Fruit fly (Drosophila melanogaster) whole organism, prepupa: ENCODE data around the gene EMC3.

Experiments
- Blimp-1 ChIP-seq: fragments of 200-800 bp; sonication (Bioruptor generic); optimal IDR thresholded peaks from 3 replicates; lab custom pipeline; 2017; ENCODE audit warnings: missing biosample characterization, missing genetic modification characterization, mild to moderate bottlenecking, moderate library complexity, missing genetic modification reagents
- CG10669 ChIP-seq: fragments of 200-800 bp; sonication (Bioruptor generic); optimal IDR thresholded peaks from 3 replicates; lab custom pipeline; 2018; ENCODE audit warnings: missing biosample characterization, mild to moderate bottlenecking, missing genetic modification characterization, moderate library complexity
- CG11294 ChIP-seq: fragments of 200-800 bp; sonication (Bioruptor generic); IDR thresholded peaks from 2 replicates; pipeline ENCODE4 v1.3.6; 2022; ENCODE audit warnings: missing biosample characterization, missing genetic modification characterization
- CG11762 ChIP-seq: fragments of 200-800 bp; sonication (Bioruptor generic); optimal IDR thresholded peaks from 3 replicates; lab custom pipeline; 2016; ENCODE audit warnings: missing biosample characterization, missing genetic modification characterization; ENCODE audit not compliant: insufficient read depth
- CG11902 ChIP-seq: fragments of 200-800 bp; sonication (Bioruptor generic); optimal IDR thresholded peaks from 3 replicates; lab custom pipeline; 2016; ENCODE audit warnings: missing biosample characterization, missing genetic modification characterization
- CG15336 ChIP-seq: fragments of 200-800 bp; sonication (Bioruptor generic); IDR thresholded peaks from 2 replicates; pipeline ENCODE4 v1.3.6; 2022; ENCODE audit warnings: missing biosample characterization, missing genetic modification characterization
- CG16779 ChIP-seq: fragments of 200-800 bp; sonication (Bioruptor generic); optimal IDR thresholded peaks from 3 replicates; lab custom pipeline; 2017; ENCODE audit warnings: missing biosample characterization, mild to moderate bottlenecking, missing genetic modification characterization
- CG3032 ChIP-seq: fragments of 200-800 bp; optimal IDR thresholded peaks from 2 replicates; lab custom pipeline; 2019; ENCODE audit warnings: missing biosample characterization, mild to moderate bottlenecking, missing genetic modification characterization, moderate library complexity
- CG31627 ChIP-seq: fragments of 200-800 bp; sonication (Bioruptor generic); optimal IDR thresholded peaks from 3 replicates; lab custom pipeline; 2016; ENCODE audit warnings: missing biosample characterization, missing genetic modification characterization
- CG3919 ChIP-seq: fragments of 200-800 bp; sonication (Bioruptor generic); optimal IDR thresholded peaks from 3 replicates; lab custom pipeline; 2016; ENCODE audit warnings: missing biosample characterization, missing genetic modification characterization
- CG6163 ChIP-seq: fragments of 200-800 bp; sonication (Bioruptor generic); IDR thresholded peaks from 3 replicates; pipeline ENCODE4 v1.3.6; 2022; ENCODE audit warnings: missing biosample characterization, missing genetic modification characterization
- CG6276 ChIP-seq: fragments of 200-800 bp; sonication (Bioruptor generic); optimal IDR thresholded peaks from 2 replicates; lab custom pipeline; 2017; ENCODE audit warnings: missing biosample characterization, mild to moderate bottlenecking, missing genetic modification characterization
- CG6792 ChIP-seq: fragments of 200-800 bp; sonication (Bioruptor generic); optimal IDR thresholded peaks from 3 replicates; lab custom pipeline; 2016; ENCODE audit warnings: missing biosample characterization, missing genetic modification characterization
- CG6808 ChIP-seq: fragments of 200-800 bp; sonication (Bioruptor generic); optimal IDR thresholded peaks from 3 replicates; lab custom pipeline; 2017; ENCODE audit warnings: missing biosample characterization, missing genetic modification characterization, mild to moderate bottlenecking, moderate library complexity, missing genetic modification reagents
- CG7368 ChIP-seq: fragments of 200-800 bp; sonication (Bioruptor generic); optimal IDR thresholded peaks from 3 replicates; lab custom pipeline; 2016; ENCODE audit warnings: missing biosample characterization, missing genetic modification characterization
- CG8119 ChIP-seq: fragments of 200-800 bp; sonication (Bioruptor generic); IDR thresholded peaks from 3 replicates; pipeline ENCODE4 v1.3.6; 2022; ENCODE audit warnings: missing biosample characterization, missing genetic modification characterization
- CG8319 ChIP-seq: fragments of 200-800 bp; sonication (Bioruptor generic); optimal IDR thresholded peaks from 3 replicates; lab custom pipeline; 2016; ENCODE audit warnings: missing biosample characterization, missing genetic modification characterization
- CG8632 ChIP-seq: fragments of 200-800 bp; sonication (Bioruptor generic); optimal IDR thresholded peaks from 3 replicates; lab custom pipeline; 2016; ENCODE audit warnings: missing biosample characterization, missing genetic modification characterization
- CG9139 ChIP-seq: fragments of 200-800 bp; sonication (Bioruptor generic); optimal IDR thresholded peaks from 3 replicates; lab custom pipeline; 2017; ENCODE audit warnings: missing biosample characterization, mild to moderate bottlenecking, missing genetic modification characterization
- Eip75B ChIP-seq: fragments of 200-800 bp; sonication (Bioruptor generic); optimal IDR thresholded peaks from 3 replicates; lab custom pipeline; 2016; ENCODE audit warnings: missing biosample characterization, missing genetic modification characterization
- Eip78C ChIP-seq: fragments of 200-800 bp; sonication (Bioruptor generic); peaks from one replicate; lab custom pipeline; 2016; ENCODE audit warnings: missing biosample characterization, missing genetic modification characterization
- Eip93F ChIP-seq: fragments of 200-800 bp; sonication (Bioruptor generic); optimal IDR thresholded peaks from 2 replicates; lab custom pipeline; 2016; ENCODE audit warnings: missing biosample characterization, mild to moderate bottlenecking, missing genetic modification characterization
- Ets21C ChIP-seq: fragments of 200-800 bp; sonication (Bioruptor generic); optimal IDR thresholded peaks from 3 replicates; lab custom pipeline; 2016; ENCODE audit warnings: missing biosample characterization, missing genetic modification characterization
- Ets96B ChIP-seq: fragments of 200-800 bp; optimal IDR thresholded peaks from 2 replicates; lab custom pipeline; 2019; ENCODE audit warnings: missing biosample characterization, mild to moderate bottlenecking, missing genetic modification characterization, moderate library complexity
- Gug ChIP-seq: fragments of 200-800 bp; sonication (Bioruptor generic); IDR thresholded peaks from 2 replicates; pipeline ENCODE4 v1.3.6; 2022; ENCODE audit warnings: missing biosample characterization, missing genetic modification characterization
- Hr38 ChIP-seq: sonication (Bioruptor generic); optimal IDR thresholded peaks from 2 replicates; lab custom pipeline; 2016; ENCODE audit warnings: missing biosample characterization, missing genetic modification characterization
- Hr4 ChIP-seq: fragments of 200-800 bp; sonication (Bioruptor generic); optimal IDR thresholded peaks from 3 replicates; lab custom pipeline; 2016; ENCODE audit warnings: missing biosample characterization, missing genetic modification characterization
- Met ChIP-seq: fragments of 200-800 bp; sonication (Bioruptor generic); optimal IDR thresholded peaks from 3 replicates; lab custom pipeline; 2016; ENCODE audit warnings: missing biosample characterization, missing genetic modification characterization
- OdsH ChIP-seq: fragments of 200-800 bp; sonication (Bioruptor generic); optimal IDR thresholded peaks from 3 replicates; lab custom pipeline; 2016; ENCODE audit warnings: missing biosample characterization, missing genetic modification characterization
- Smox ChIP-seq: fragments of 200-800 bp; sonication (Bioruptor generic); optimal IDR thresholded peaks from 3 replicates; lab custom pipeline; 2016; ENCODE audit warnings: missing biosample characterization, missing genetic modification characterization
- Sox102F ChIP-seq: fragments of 200-800 bp; sonication (Bioruptor generic); optimal IDR thresholded peaks from 2 replicates; lab custom pipeline; 2016; ENCODE audit warnings: missing biosample characterization, mild to moderate bottlenecking, missing genetic modification characterization
- Sox14 ChIP-seq: fragments of 200-800 bp; sonication (Bioruptor generic); optimal IDR thresholded peaks from 3 replicates; lab custom pipeline; 2016; ENCODE audit warnings: missing biosample characterization, missing genetic modification characterization
- achi ChIP-seq: fragments of 200-800 bp; sonication (Bioruptor generic); optimal IDR thresholded peaks from 3 replicates; lab custom pipeline; 2016; ENCODE audit warnings: missing biosample characterization, missing genetic modification characterization
- acj6 ChIP-seq: fragments of 200-800 bp; sonication (Bioruptor generic); optimal IDR thresholded peaks from 3 replicates; lab custom pipeline; 2016; ENCODE audit warnings: missing biosample characterization, missing genetic modification characterization
- cyc ChIP-seq: fragments of 200-800 bp; sonication (Bioruptor generic); optimal IDR thresholded peaks from 3 replicates; lab custom pipeline; 2016; ENCODE audit warnings: missing biosample characterization, missing genetic modification characterization
- dac ChIP-seq: fragments of 200-800 bp; sonication (Bioruptor generic); optimal IDR thresholded peaks from 2 replicates; lab custom pipeline; 2017; ENCODE audit warnings: missing biosample characterization, mild to moderate bottlenecking, missing genetic modification characterization
- dsx ChIP-seq: fragments of 200-800 bp; optimal IDR thresholded peaks from 3 replicates; lab custom pipeline; 2019; ENCODE audit warnings: missing biosample characterization, mild to moderate bottlenecking, missing genetic modification characterization, moderate library complexity; ENCODE audit not compliant: poor library complexity, severe bottlenecking
- esn ChIP-seq: fragments of 200-800 bp; sonication (Bioruptor generic); optimal IDR thresholded peaks from 2 replicates; lab custom pipeline; 2016; ENCODE audit warnings: missing biosample characterization, mild to moderate bottlenecking, missing genetic modification characterization, moderate library complexity
- fd85E ChIP-seq: fragments of 200-800 bp; sonication (Bioruptor generic); optimal IDR thresholded peaks from 3 replicates; lab custom pipeline; 2016; ENCODE audit warnings: missing biosample characterization, missing genetic modification characterization
- fkh ChIP-seq: fragments of 200-800 bp; sonication (Bioruptor generic); optimal IDR thresholded peaks from 3 replicates; lab custom pipeline; 2017; ENCODE audit warnings: missing biosample characterization, mild to moderate bottlenecking, missing genetic modification characterization, moderate library complexity
- lz ChIP-seq: fragments of 200-800 bp; sonication (Bioruptor generic); optimal IDR thresholded peaks from 3 replicates; lab custom pipeline; 2016; ENCODE audit warnings: missing biosample characterization, missing genetic modification characterization
- net ChIP-seq: fragments of 200-800 bp; sonication (Bioruptor generic); optimal IDR thresholded peaks from 3 replicates; lab custom pipeline; 2016; ENCODE audit warnings: missing biosample characterization, missing genetic modification characterization
- pdm3 ChIP-seq: fragments of 200-800 bp; sonication (Bioruptor generic); optimal IDR thresholded peaks from 3 replicates; lab custom pipeline; 2016; ENCODE audit warnings: missing biosample characterization, missing genetic modification characterization
- spab ChIP-seq: fragments of 200-800 bp; sonication (Bioruptor generic); optimal IDR thresholded peaks from 2 replicates; lab custom pipeline; 2017; ENCODE audit warnings: missing biosample characterization, mild to moderate bottlenecking, missing genetic modification characterization, missing genetic modification reagents
- svp ChIP-seq: fragments of 200-800 bp; sonication (Bioruptor generic); peaks from one replicate; lab custom pipeline; 2016; ENCODE audit warnings: missing biosample characterization, missing genetic modification characterization
- topi ChIP-seq: fragments of 200-800 bp; sonication (Bioruptor generic); optimal IDR thresholded peaks from 3 replicates; lab custom pipeline; 2016; ENCODE audit warnings: missing biosample characterization, missing genetic modification characterization
- vri ChIP-seq: fragments of 200-800 bp; sonication (Bioruptor generic); optimal IDR thresholded peaks from 3 replicates; lab custom pipeline; 2016; ENCODE audit warnings: missing biosample characterization, mild to moderate bottlenecking, missing genetic modification characterization

EMC3 gene

dm6 chr2L:10767597-10768188 is 35.5 kb upstream of the EMC3 start, which contains the start of gene Ubc2:
Gene Ubc2, minus strand, starts transcription at chr2L:10768006.
- TF ChIP-seq svp (GFP tag; lab: Kevin White, UChicago) (no peak), CG31627 (GFP tag; lab: Kevin White, UChicago) (peak; percentile 23), esn (peak; percentile 28), CG6808 (GFP tag; lab: Kevin White, UChicago) (no peak), cyc (peak; percentile 15), Eip78C (GFP tag; lab: Kevin White, UChicago) (peak; percentile 72), CG6276 (GFP tag; lab: Kevin White, UChicago) (no peak), CG8319 (GFP tag; lab: Kevin White, UChicago) (no peak), fkh (GFP tag; lab: Kevin White, UChicago) (no peak), lz (GFP tag; lab: Kevin White, UChicago) (peak; percentile 30), achi (GFP tag; lab: Kevin White, UChicago) (no peak), vri (GFP tag; lab: Kevin White, UChicago) (no peak), Hr38 (GFP tag; lab: Kevin White, UChicago) (no peak), CG8632 (GFP tag; lab: Kevin White, UChicago) (no peak), CG3032 (tag; lab: Kevin White, UChicago) (no peak), CG8119 (no peak), CG11902 (GFP tag; lab: Kevin White, UChicago) (no peak), CG7368 (no peak), dac (GFP tag; lab: Kevin White, UChicago) (no peak), pdm3 (GFP tag; lab: Kevin White, UChicago) (peak; percentile 33), CG6163 (GFP tag; lab: Robert Waterston, UW) (no peak), Ets21C (no peak), Hr4 (GFP tag; lab: Kevin White, UChicago) (no peak), net (no peak), CG11294 (GFP tag; lab: Robert Waterston, UW) (no peak), Sox14 (GFP tag; lab: Kevin White, UChicago) (peak; percentile 73), CG3919 (GFP tag; lab: Kevin White, UChicago) (no peak), CG6792 (GFP tag; lab: Kevin White, UChicago) (no peak), Smox (GFP tag; lab: Kevin White, UChicago) (no peak), CG16779 (no peak), topi (peak; percentile 19), dsx (peak; percentile 7)
- TF ChIP-seq, all 60 proteins: peak for 9

DNA sequence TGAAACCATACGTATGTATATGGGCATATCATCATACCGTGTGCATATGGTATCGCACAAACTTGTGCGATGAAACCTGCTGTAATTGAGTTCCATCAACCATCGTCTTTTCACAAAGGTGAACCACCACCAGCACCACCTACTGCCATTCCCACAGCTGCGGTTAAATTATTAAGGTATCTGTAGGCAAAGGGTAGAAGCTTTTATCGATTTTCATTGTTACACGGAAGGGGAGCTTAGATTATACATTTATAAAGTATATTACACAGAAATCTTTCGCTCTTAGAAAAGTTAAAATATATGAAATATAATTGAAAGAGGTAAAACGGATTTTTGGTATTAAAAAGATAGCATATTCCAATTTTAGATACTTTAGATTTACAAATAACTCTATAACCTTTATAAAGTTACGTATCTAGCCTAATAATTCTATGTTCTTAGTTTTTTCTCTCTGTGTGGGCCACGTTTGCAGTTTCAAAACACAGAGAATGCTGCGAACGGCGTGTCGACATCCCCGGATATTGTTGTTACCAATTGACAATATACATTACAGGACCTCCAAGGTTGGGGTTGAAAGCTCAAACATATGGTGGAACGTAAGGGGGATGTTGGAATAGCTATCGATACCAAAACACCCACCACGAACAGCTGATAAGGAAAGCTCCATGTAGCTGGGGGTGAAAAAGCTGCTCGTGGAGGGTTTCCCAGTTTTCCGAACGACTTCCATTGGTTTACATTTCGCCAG is 28.4 kb upstream of the EMC3 start, which contains the start of gene CG6495:
Gene CG6495 (plus strand): TSS at position 695 of the 745 bp plus-strand sequence.
- TF ChIP-seq Gug (GFP tag; lab: Robert Waterston, UW) (no peak), Sox14 (GFP tag; lab: Kevin White, UChicago) (no peak), acj6 (GFP tag; lab: Kevin White, UChicago) (peak; percentile 36), CG15336 (no peak), Ets96B (peak; percentile 46), CG10669 (GFP tag; lab: Kevin White, UChicago) (no peak), CG16779 (no peak), CG6163 (GFP tag; lab: Robert Waterston, UW) (no peak; the same call in 2 of the 3 replicates), net (peak; percentile 10), fkh (GFP tag; lab: Kevin White, UChicago) (no peak), Ets21C (no peak), Blimp-1 (no peak), Met (GFP tag; lab: Kevin White, UChicago) (peak; percentile 29), esn (peak; percentile 50), CG11762 (no peak), Hr4 (GFP tag; lab: Kevin White, UChicago) (peak; percentile 27), topi (peak; percentile 14), spab (GFP tag; lab: Kevin White, UChicago) (no peak), CG11294 (GFP tag; lab: Robert Waterston, UW) (no peak), CG31627 (GFP tag; lab: Kevin White, UChicago) (no peak), CG3032 (tag; lab: Kevin White, UChicago) (peak; percentile 30), achi (GFP tag; lab: Kevin White, UChicago) (no peak), dac (GFP tag; lab: Kevin White, UChicago) (no peak), Eip75B (GFP tag; lab: Kevin White, UChicago) (peak; percentile 33), Eip78C (GFP tag; lab: Kevin White, UChicago) (peak; percentile 84), Hr38 (GFP tag; lab: Kevin White, UChicago) (no peak), CG6276 (GFP tag; lab: Kevin White, UChicago) (no peak), Eip93F (GFP tag; lab: Kevin White, UChicago) (no peak), CG9139 (GFP tag; lab: Kevin White, UChicago) (no peak), Sox102F (GFP tag; lab: Kevin White, UChicago) (no peak), OdsH (GFP tag; lab: Kevin White, UChicago) (peak; percentile 44), fd85E (GFP tag; lab: Kevin White, UChicago) (no peak)
